Worm (Caenorhabditis elegans) whole organism, mixed stage, embryonic: ENCODE data around the gene C33F10.1.
A peak's percentile ranks its signal among the peaks of the same experiment; 100 is the strongest.
"Not testable (repeated sequence)": the region's sequence is repeated elsewhere in the genome, so short reads cannot be mapped to it uniquely, and the experiment has no call there.

Source experiments
- M03D4.4 ChIP-seq: sonication (generic microtip); optimal IDR thresholded peaks from 2 replicates; lab custom pipeline; 2017; ENCODE audit warnings: mild to moderate bottlenecking, missing genetic modification characterization, missing compliant biosample characterization
- bed-3 ChIP-seq: fragments of 200-800 bp; sonication (Bioruptor generic); optimal IDR thresholded peaks from 3 replicates; lab custom pipeline; 2018; ENCODE audit warnings: mild to moderate bottlenecking, missing genetic modification characterization, moderate library complexity, missing compliant biosample characterization
- blmp-1 ChIP-seq: fragments of 150-350 bp; optimal IDR thresholded peaks from 2 replicates; lab custom pipeline; 2014; ENCODE audit warnings: missing biosample characterization, missing genetic modification characterization
- ceh-39 ChIP-seq: fragments of 150-350 bp; optimal IDR thresholded peaks from 2 replicates; lab custom pipeline; 2014; ENCODE audit warnings: missing biosample characterization, missing genetic modification characterization
- ceh-43 ChIP-seq: fragments of 200-800 bp; sonication (Bioruptor generic); optimal IDR thresholded peaks from 2 replicates; lab custom pipeline; 2018; ENCODE audit warnings: mild to moderate bottlenecking, missing genetic modification characterization, moderate library complexity, missing compliant biosample characterization
- ceh-83 ChIP-seq: fragments of 200-800 bp; sonication (Bioruptor generic); optimal IDR thresholded peaks from 2 replicates; lab custom pipeline; 2018; ENCODE audit warnings: mild to moderate bottlenecking, missing genetic modification characterization, missing compliant biosample characterization
- ces-1 ChIP-seq: fragments of 150-350 bp; optimal IDR thresholded peaks from 2 replicates; lab custom pipeline; 2014; ENCODE audit warnings: missing biosample characterization, missing genetic modification reagents, missing genetic modification characterization
- cnd-1 ChIP-seq: fragments of 200-800 bp; sonication (Bioruptor generic); optimal IDR thresholded peaks from 2 replicates; lab custom pipeline; 2018; ENCODE audit warnings: mild to moderate bottlenecking, missing genetic modification characterization, missing compliant biosample characterization
- drap-1 ChIP-seq: fragments of 200-800 bp; sonication (Bioruptor generic); optimal IDR thresholded peaks from 3 replicates; lab custom pipeline; 2018; ENCODE audit warnings: mild to moderate bottlenecking, missing genetic modification characterization, missing compliant biosample characterization
- elt-1 ChIP-seq: sonication (generic microtip); optimal IDR thresholded peaks from 2 replicates; lab custom pipeline; 2017; ENCODE audit warnings: missing genetic modification characterization, mild to moderate bottlenecking, missing compliant biosample characterization, antibody characterized with exemption, moderate library complexity, borderline replicate concordance; ENCODE audit not compliant: insufficient read depth
- elt-3 ChIP-seq: fragments of 150-350 bp; optimal IDR thresholded peaks from 2 replicates; lab custom pipeline; 2014; ENCODE audit warnings: missing biosample characterization, missing genetic modification characterization
- flh-1 ChIP-seq: fragments of 200-800 bp; sonication (Bioruptor generic); optimal IDR thresholded peaks from 2 replicates; lab custom pipeline; 2018; ENCODE audit warnings: mild to moderate bottlenecking, missing genetic modification characterization, moderate library complexity, missing compliant biosample characterization
- ham-2 ChIP-seq: fragments of 200-800 bp; sonication (Bioruptor generic); optimal IDR thresholded peaks from 2 replicates; lab custom pipeline; 2018; ENCODE audit warnings: mild to moderate bottlenecking, missing genetic modification characterization, missing compliant biosample characterization
- hlh-1 ChIP-seq: fragments of 150-350 bp; optimal IDR thresholded peaks from 2 replicates; lab custom pipeline; 2014; ENCODE audit warnings: missing biosample characterization, missing genetic modification reagents, missing genetic modification characterization
- lin-13 ChIP-seq: fragments of 150-350 bp; optimal IDR thresholded peaks from 2 replicates; lab custom pipeline; 2014; ENCODE audit warnings: missing biosample characterization, missing genetic modification characterization
- lin-32 ChIP-seq: fragments of 200-800 bp; sonication (Bioruptor generic); optimal IDR thresholded peaks from 2 replicates; lab custom pipeline; 2018; ENCODE audit warnings: mild to moderate bottlenecking, missing genetic modification characterization, missing compliant biosample characterization
- lsy-2 ChIP-seq: fragments of 150-350 bp; optimal IDR thresholded peaks from 2 replicates; lab custom pipeline; 2014; ENCODE audit warnings: missing biosample characterization, missing genetic modification characterization
- mab-5 ChIP-seq: fragments of 150-350 bp; optimal IDR thresholded peaks from 2 replicates; lab custom pipeline; 2014; ENCODE audit warnings: missing biosample characterization, missing genetic modification characterization
- mep-1 ChIP-seq: fragments of 150-350 bp; optimal IDR thresholded peaks from 2 replicates; lab custom pipeline; 2017; ENCODE audit warnings: missing biosample characterization, missing genetic modification reagents, missing genetic modification characterization, inconsistent platforms
- mls-2 ChIP-seq: sonication (generic microtip); optimal IDR thresholded peaks from 2 replicates; lab custom pipeline; 2016; ENCODE audit warnings: mild to moderate bottlenecking, missing genetic modification characterization, moderate library complexity, missing compliant biosample characterization
- nhr-12 ChIP-seq: fragments of 150-350 bp; optimal IDR thresholded peaks from 2 replicates; lab custom pipeline; 2014; ENCODE audit warnings: missing biosample characterization, missing genetic modification characterization
- nhr-2 ChIP-seq: fragments of 150-350 bp; optimal IDR thresholded peaks from 2 replicates; lab custom pipeline; 2014; ENCODE audit warnings: missing biosample characterization, missing genetic modification characterization
- nhr-237 ChIP-seq: fragments of 150-350 bp; optimal IDR thresholded peaks from 2 replicates; lab custom pipeline; 2014; ENCODE audit warnings: missing biosample characterization, missing genetic modification characterization
- nhr-28 ChIP-seq: fragments of 150-350 bp; optimal IDR thresholded peaks from 2 replicates; lab custom pipeline; 2014; ENCODE audit warnings: missing biosample characterization, missing genetic modification characterization
- nhr-76 ChIP-seq: sonication (generic microtip); optimal IDR thresholded peaks from 2 replicates; lab custom pipeline; 2017; ENCODE audit warnings: missing biosample characterization, missing genetic modification characterization
- pha-4 ChIP-seq: fragments of 150-350 bp; optimal IDR thresholded peaks from 2 replicates; lab custom pipeline; 2018; ENCODE audit warnings: missing biosample characterization, missing genetic modification reagents, missing genetic modification characterization
- sem-2 ChIP-seq: fragments of 200-800 bp; sonication (Bioruptor generic); optimal IDR thresholded peaks from 2 replicates; lab custom pipeline; 2018; ENCODE audit warnings: mild to moderate bottlenecking, missing genetic modification characterization, missing compliant biosample characterization
- snpc-4 ChIP-seq: fragments of 150-350 bp; optimal IDR thresholded peaks from 2 replicates; lab custom pipeline; 2014; ENCODE audit warnings: missing biosample characterization, missing genetic modification characterization
- sptf-1 ChIP-seq: sonication (generic microtip); optimal IDR thresholded peaks from 2 replicates; lab custom pipeline; 2017; ENCODE audit warnings: mild to moderate bottlenecking, missing genetic modification characterization, moderate library complexity, missing compliant biosample characterization
- tbx-8 ChIP-seq: fragments of 200-800 bp; sonication (Bioruptor generic); optimal IDR thresholded peaks from 2 replicates; lab custom pipeline; 2018; ENCODE audit warnings: mild to moderate bottlenecking, missing genetic modification characterization, moderate library complexity, missing compliant biosample characterization
- unc-120 ChIP-seq: sonication (generic microtip); optimal IDR thresholded peaks from 2 replicates; lab custom pipeline; 2017; ENCODE audit warnings: missing genetic modification characterization, missing compliant biosample characterization; ENCODE audit not compliant: poor library complexity, severe bottlenecking
- unc-39 ChIP-seq: fragments of 150-350 bp; optimal IDR thresholded peaks from 2 replicates; lab custom pipeline; 2014; ENCODE audit warnings: missing biosample characterization, missing genetic modification characterization
- unc-62 ChIP-seq: fragments of 150-350 bp; optimal IDR thresholded peaks from 2 replicates; lab custom pipeline; 2014; ENCODE audit warnings: missing biosample characterization, missing genetic modification reagents, missing genetic modification characterization
- zip-8 ChIP-seq: fragments of 150-350 bp; optimal IDR thresholded peaks from 2 replicates; lab custom pipeline; 2014; ENCODE audit warnings: missing biosample characterization, missing genetic modification characterization
- ztf-11 ChIP-seq: fragments of 150-350 bp; optimal IDR thresholded peaks from 2 replicates; lab custom pipeline; 2014; ENCODE audit warnings: missing biosample characterization, missing genetic modification characterization

Gene C33F10.1

DNA sequence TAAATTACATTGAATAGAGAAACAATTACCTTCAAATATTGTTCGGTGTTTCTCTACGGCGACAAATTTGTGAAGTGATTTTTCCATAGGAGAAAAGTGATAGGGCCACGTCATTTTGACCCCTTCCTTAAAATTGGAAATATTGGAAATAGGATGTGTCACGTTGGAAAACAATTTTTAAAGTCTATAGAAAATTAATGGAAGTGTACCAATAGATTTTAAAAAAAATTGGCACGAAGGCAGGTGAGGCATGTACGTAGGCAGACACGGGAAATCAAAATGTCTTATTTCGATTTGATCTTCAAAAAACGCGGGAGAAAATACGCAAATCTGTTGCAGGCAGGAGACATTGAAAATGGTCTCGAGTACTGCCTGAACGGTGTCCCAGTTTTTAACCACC is 2.8 kb downstream of the C33F10.1 start, which contains the start of gene C33F10.12:
C33F10.12 (minus strand) TSS at position 101 of the 400 bp plus-strand sequence.
- TF ChIP-seq bed-3 (GFP tag; lab: Kevin White, UChicago) (no peak), ztf-11 (tag; lab: Kevin White, UChicago) (no peak), tbx-8 (GFP tag; lab: Kevin White, UChicago) (no peak), mep-1 (no peak), nhr-76 (no peak), lin-13 (tag; lab: Kevin White, UChicago) (no peak), flh-1 (GFP tag; lab: Kevin White, UChicago) (no peak), ces-1 (GFP tag; lab: Kevin White, UChicago) (no peak), zip-8 (tag; lab: Kevin White, UChicago) (no peak), nhr-12 (tag; lab: Kevin White, UChicago) (no peak), lsy-2 (tag; lab: Kevin White, UChicago) (no peak), snpc-4 (no peak), ceh-43 (no peak), M03D4.4 (tag; lab: Kevin White, UChicago) (no peak), nhr-28 (no peak), unc-120 (tag; lab: Kevin White, UChicago) (no peak), ceh-83 (GFP tag; lab: Kevin White, UChicago) (no peak)
- TF ChIP-seq, all 35 proteins: peak for 0

DNA sequence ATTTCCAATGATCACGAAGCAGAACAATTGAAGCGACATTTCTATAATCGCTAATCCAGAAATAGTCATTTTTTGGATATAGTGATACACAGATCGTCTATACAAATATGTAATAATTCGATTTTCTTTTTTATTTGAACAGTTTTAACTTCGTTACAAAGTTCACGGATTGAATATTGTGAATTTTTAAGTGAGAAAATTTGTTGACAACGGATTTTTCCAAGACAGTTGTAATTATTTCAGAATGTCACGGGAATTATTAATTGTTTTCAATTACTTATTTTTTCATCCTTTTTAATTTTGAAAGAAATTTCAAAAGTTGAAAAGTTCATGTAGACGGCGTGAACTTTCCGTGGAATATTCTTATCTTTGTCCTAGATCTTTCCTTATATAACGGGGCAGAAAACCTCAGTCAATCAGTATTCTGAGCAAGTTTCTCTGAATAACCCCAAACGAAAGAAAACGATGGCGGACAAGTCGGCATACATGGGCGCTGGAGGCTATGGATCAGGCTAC is 7.4 kb downstream of the C33F10.1 start, which contains the start of the genes T23B7.2 and nspd-4:
T23B7.2 (minus strand) TSS at position 101 of the 516 bp plus-strand sequence.
nspd-4 (plus strand) TSS at position 466 of the 516 bp plus-strand sequence.
- not testable (repeated sequence) for TF ChIP-seq lin-32; zip-8 (tag; lab: Kevin White, UChicago); nhr-12 (tag; lab: Kevin White, UChicago)

DNA sequence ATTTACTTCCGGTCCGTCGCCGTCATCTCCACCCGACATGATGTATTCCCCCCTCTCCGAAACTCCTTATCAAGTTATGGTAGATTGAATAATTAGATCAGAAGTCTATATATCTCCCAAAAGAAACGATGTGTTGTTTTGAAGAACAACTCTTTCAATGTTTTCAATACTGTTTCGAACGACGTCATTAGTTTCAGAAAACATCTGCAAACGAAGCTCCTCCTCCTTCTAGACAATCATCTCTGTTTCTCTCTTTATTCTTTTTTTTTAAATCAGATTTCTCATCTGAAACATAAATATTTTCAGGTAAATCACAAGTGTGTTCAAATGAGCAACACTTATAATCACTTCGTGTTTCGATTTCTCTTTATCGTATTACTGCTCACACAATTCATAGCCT is 15.1 kb downstream of the C33F10.1 start, which contains the start of gene T23B7.3:
T23B7.3 (plus strand) TSS at position 301 of the 400 bp plus-strand sequence.
- TF ChIP-seq unc-120 (tag; lab: Kevin White, UChicago), result no peak
- TF ChIP-seq ces-1 (GFP tag; lab: Kevin White, UChicago), result peak; percentile 5

DNA sequence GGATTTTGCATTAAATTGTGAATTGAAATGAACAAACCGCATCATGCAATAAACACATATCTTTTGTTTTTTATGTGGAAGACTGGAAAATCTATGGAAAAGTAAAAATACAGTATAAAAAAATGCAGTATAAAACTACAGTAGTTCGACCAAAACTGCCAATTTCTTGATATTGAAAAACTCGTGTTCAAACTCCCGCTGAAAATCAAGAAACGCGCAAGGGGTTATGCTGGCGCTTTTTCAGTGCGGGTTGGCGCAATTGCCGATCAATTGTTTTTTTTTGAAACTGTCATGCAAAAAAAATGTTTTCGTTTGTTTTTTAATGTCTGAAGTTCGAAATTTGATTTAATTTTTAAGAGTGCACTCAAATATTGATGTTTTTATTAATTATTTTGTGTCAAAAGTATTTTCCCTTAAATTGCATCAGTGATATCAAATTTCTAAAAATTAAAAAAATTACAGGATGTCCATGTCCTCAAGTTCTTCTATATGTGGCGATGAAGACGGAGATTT is 16.8 kb downstream of the C33F10.1 start, which contains the start of gene dnj-9:
dnj-9 (plus strand) TSS at position 463 of the 513 bp plus-strand sequence.
- TF ChIP-seq pha-4 (peak; percentile 70), unc-62 (GFP tag; lab: Kevin White, UChicago) (peak; percentile 31), bed-3 (GFP tag; lab: Kevin White, UChicago) (peak; percentile 34), nhr-12 (tag; lab: Kevin White, UChicago) (no peak), mep-1 (peak; percentile 91), nhr-28 (no peak), nhr-76 (no peak), lsy-2 (tag; lab: Kevin White, UChicago) (peak; percentile 82), nhr-2 (tag; lab: Kevin White, UChicago) (no peak), unc-120 (tag; lab: Kevin White, UChicago) (no peak), zip-8 (tag; lab: Kevin White, UChicago) (no peak), M03D4.4 (tag; lab: Kevin White, UChicago) (peak; percentile 79), hlh-1 (tag; lab: Kevin White, UChicago) (peak; percentile 77), unc-39 (tag; lab: Kevin White, UChicago) (no peak), mab-5 (peak; percentile 58), drap-1 (GFP tag; lab: Kevin White, UChicago) (peak; percentile 13), lin-32 (no peak), elt-1 (no peak), tbx-8 (GFP tag; lab: Kevin White, UChicago) (no peak), mls-2 (tag; lab: Kevin White, UChicago) (peak; percentile 58), flh-1 (GFP tag; lab: Kevin White, UChicago) (peak; percentile 34), blmp-1 (tag; lab: Kevin White, UChicago) (peak; percentile 15), snpc-4 (no peak), sptf-1 (peak; percentile 87), ceh-39 (peak; percentile 60), ceh-43 (peak; percentile 59), ceh-83 (GFP tag; lab: Kevin White, UChicago) (peak; percentile 59), ham-2 (GFP tag; lab: Kevin White, UChicago) (no peak), ztf-11 (tag; lab: Kevin White, UChicago) (peak; percentile 9), lin-13 (tag; lab: Kevin White, UChicago) (peak; percentile 95), elt-3 (tag; lab: Kevin White, UChicago) (peak; percentile 17), nhr-237 (tag; lab: Kevin White, UChicago) (peak; percentile 87), sem-2 (GFP tag; lab: Kevin White, UChicago) (no peak), cnd-1 (tag; lab: Kevin White, UChicago) (peak; percentile 62), ces-1 (GFP tag; lab: Kevin White, UChicago) (peak; percentile 59)
